Worm (Caenorhabditis elegans): ENCODE data around the gene pqm-1.

DNA sequence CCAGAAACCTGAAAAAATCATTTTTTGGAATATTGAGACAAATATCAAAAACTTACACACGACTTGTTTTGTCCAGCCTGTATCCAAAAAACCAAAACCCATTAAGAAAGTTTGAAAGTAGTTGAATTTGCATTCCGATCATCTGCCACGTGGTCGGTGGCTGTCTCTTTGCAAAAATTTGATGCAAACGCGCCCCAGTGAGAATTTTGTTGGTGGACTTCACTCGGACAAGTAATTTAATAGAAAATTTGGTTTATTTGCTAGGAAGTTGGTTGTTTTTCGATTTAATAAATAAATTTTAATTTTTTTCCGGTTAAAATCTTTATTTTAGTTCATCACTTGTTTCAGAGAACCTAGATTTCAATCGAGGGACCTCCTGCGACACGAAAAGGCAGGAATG is 23.0 kb upstream of the pqm-1 start:
- TF ChIP-seq pbrm-1 (GFP tag; IDR thresholded peaks at IDR 0.05) (no peak), cebp-2 (GFP tag; IDR thresholded peaks at IDR 0.05) (no peak), lsy-27 (tag; optimal IDR thresholded peaks at IDR 0.05; ENCODE audit: borderline replicate concordance, insufficient read depth) (no peak)
